Worm (Caenorhabditis elegans) whole organism, mixed stage, embryonic: ENCODE results near the gene srp-2.

ENCODE experiments used
- M03D4.4 ChIP-seq: sonication (generic microtip); optimal IDR thresholded peaks from 2 replicates; lab custom pipeline; 2017; ENCODE audit warnings: mild to moderate bottlenecking, missing genetic modification characterization, missing compliant biosample characterization
- bed-3 ChIP-seq: fragments of 200-800 bp; sonication (Bioruptor generic); optimal IDR thresholded peaks from 3 replicates; lab custom pipeline; 2018; ENCODE audit warnings: mild to moderate bottlenecking, missing genetic modification characterization, moderate library complexity, missing compliant biosample characterization
- blmp-1 ChIP-seq: fragments of 150-350 bp; optimal IDR thresholded peaks from 2 replicates; lab custom pipeline; 2014; ENCODE audit warnings: missing biosample characterization, missing genetic modification characterization
- ceh-39 ChIP-seq: fragments of 150-350 bp; optimal IDR thresholded peaks from 2 replicates; lab custom pipeline; 2014; ENCODE audit warnings: missing biosample characterization, missing genetic modification characterization
- ceh-43 ChIP-seq: fragments of 200-800 bp; sonication (Bioruptor generic); optimal IDR thresholded peaks from 2 replicates; lab custom pipeline; 2018; ENCODE audit warnings: mild to moderate bottlenecking, missing genetic modification characterization, moderate library complexity, missing compliant biosample characterization
- ceh-83 ChIP-seq: fragments of 200-800 bp; sonication (Bioruptor generic); optimal IDR thresholded peaks from 2 replicates; lab custom pipeline; 2018; ENCODE audit warnings: mild to moderate bottlenecking, missing genetic modification characterization, missing compliant biosample characterization
- ces-1 ChIP-seq: fragments of 150-350 bp; optimal IDR thresholded peaks from 2 replicates; lab custom pipeline; 2014; ENCODE audit warnings: missing biosample characterization, missing genetic modification reagents, missing genetic modification characterization
- cnd-1 ChIP-seq: fragments of 200-800 bp; sonication (Bioruptor generic); optimal IDR thresholded peaks from 2 replicates; lab custom pipeline; 2018; ENCODE audit warnings: mild to moderate bottlenecking, missing genetic modification characterization, missing compliant biosample characterization
- drap-1 ChIP-seq: fragments of 200-800 bp; sonication (Bioruptor generic); optimal IDR thresholded peaks from 3 replicates; lab custom pipeline; 2018; ENCODE audit warnings: mild to moderate bottlenecking, missing genetic modification characterization, missing compliant biosample characterization
- elt-3 ChIP-seq: fragments of 150-350 bp; optimal IDR thresholded peaks from 2 replicates; lab custom pipeline; 2014; ENCODE audit warnings: missing biosample characterization, missing genetic modification characterization
- flh-1 ChIP-seq: fragments of 200-800 bp; sonication (Bioruptor generic); optimal IDR thresholded peaks from 2 replicates; lab custom pipeline; 2018; ENCODE audit warnings: mild to moderate bottlenecking, missing genetic modification characterization, moderate library complexity, missing compliant biosample characterization
- hlh-1 ChIP-seq: fragments of 150-350 bp; optimal IDR thresholded peaks from 2 replicates; lab custom pipeline; 2014; ENCODE audit warnings: missing biosample characterization, missing genetic modification reagents, missing genetic modification characterization
- lin-32 ChIP-seq: fragments of 200-800 bp; sonication (Bioruptor generic); optimal IDR thresholded peaks from 2 replicates; lab custom pipeline; 2018; ENCODE audit warnings: mild to moderate bottlenecking, missing genetic modification characterization, missing compliant biosample characterization
- lsy-2 ChIP-seq: fragments of 150-350 bp; optimal IDR thresholded peaks from 2 replicates; lab custom pipeline; 2014; ENCODE audit warnings: missing biosample characterization, missing genetic modification characterization
- mls-2 ChIP-seq: sonication (generic microtip); optimal IDR thresholded peaks from 2 replicates; lab custom pipeline; 2016; ENCODE audit warnings: mild to moderate bottlenecking, missing genetic modification characterization, moderate library complexity, missing compliant biosample characterization
- nhr-12 ChIP-seq: fragments of 150-350 bp; optimal IDR thresholded peaks from 2 replicates; lab custom pipeline; 2014; ENCODE audit warnings: missing biosample characterization, missing genetic modification characterization
- nhr-2 ChIP-seq: fragments of 150-350 bp; optimal IDR thresholded peaks from 2 replicates; lab custom pipeline; 2014; ENCODE audit warnings: missing biosample characterization, missing genetic modification characterization
- nhr-28 ChIP-seq: fragments of 150-350 bp; optimal IDR thresholded peaks from 2 replicates; lab custom pipeline; 2014; ENCODE audit warnings: missing biosample characterization, missing genetic modification characterization
- pha-4 ChIP-seq: fragments of 150-350 bp; optimal IDR thresholded peaks from 2 replicates; lab custom pipeline; 2018; ENCODE audit warnings: missing biosample characterization, missing genetic modification reagents, missing genetic modification characterization
- sem-2 ChIP-seq: fragments of 200-800 bp; sonication (Bioruptor generic); optimal IDR thresholded peaks from 2 replicates; lab custom pipeline; 2018; ENCODE audit warnings: mild to moderate bottlenecking, missing genetic modification characterization, missing compliant biosample characterization
- snpc-4 ChIP-seq: fragments of 150-350 bp; optimal IDR thresholded peaks from 2 replicates; lab custom pipeline; 2014; ENCODE audit warnings: missing biosample characterization, missing genetic modification characterization
- sptf-1 ChIP-seq: sonication (generic microtip); optimal IDR thresholded peaks from 2 replicates; lab custom pipeline; 2017; ENCODE audit warnings: mild to moderate bottlenecking, missing genetic modification characterization, moderate library complexity, missing compliant biosample characterization
- tbx-8 ChIP-seq: fragments of 200-800 bp; sonication (Bioruptor generic); optimal IDR thresholded peaks from 2 replicates; lab custom pipeline; 2018; ENCODE audit warnings: mild to moderate bottlenecking, missing genetic modification characterization, moderate library complexity, missing compliant biosample characterization
- unc-39 ChIP-seq: fragments of 150-350 bp; optimal IDR thresholded peaks from 2 replicates; lab custom pipeline; 2014; ENCODE audit warnings: missing biosample characterization, missing genetic modification characterization
- unc-62 ChIP-seq: fragments of 150-350 bp; optimal IDR thresholded peaks from 2 replicates; lab custom pipeline; 2014; ENCODE audit warnings: missing biosample characterization, missing genetic modification reagents, missing genetic modification characterization
- zip-8 ChIP-seq: fragments of 150-350 bp; optimal IDR thresholded peaks from 2 replicates; lab custom pipeline; 2014; ENCODE audit warnings: missing biosample characterization, missing genetic modification characterization
- ztf-11 ChIP-seq: fragments of 150-350 bp; optimal IDR thresholded peaks from 2 replicates; lab custom pipeline; 2014; ENCODE audit warnings: missing biosample characterization, missing genetic modification characterization

Gene srp-2

DNA sequence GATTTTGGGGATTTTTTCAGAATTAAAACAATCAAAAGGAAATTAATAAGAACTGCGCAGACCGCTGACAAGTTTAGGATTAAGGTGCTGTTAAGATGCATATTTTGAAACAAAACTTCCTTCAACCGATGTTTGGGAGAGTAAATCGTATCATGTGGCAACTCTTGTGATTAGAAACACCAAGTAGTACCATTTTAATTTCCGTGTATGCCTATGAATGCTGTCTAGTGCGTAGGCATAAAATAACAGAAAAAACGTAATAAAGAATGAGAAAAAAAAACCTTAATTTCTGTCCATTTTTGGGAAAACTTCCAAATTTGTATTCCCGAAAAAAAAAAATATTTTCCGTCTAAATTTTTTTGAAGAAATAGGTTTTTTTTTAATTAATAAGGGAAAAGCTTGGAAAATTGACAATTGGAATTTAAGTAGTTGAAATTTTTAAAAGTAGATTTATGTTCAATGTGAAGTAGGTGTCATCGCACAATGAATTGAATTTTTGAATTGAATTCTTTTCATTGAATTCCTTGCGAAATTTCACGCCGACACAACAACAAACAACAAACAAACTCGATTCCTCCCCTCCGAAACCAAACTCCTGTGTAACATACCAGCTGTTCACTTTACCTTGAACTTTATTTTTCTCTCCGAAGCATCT is 9.6 kb upstream of the srp-2 start, which contains the start of the genes str-262 and srp-1:
TSS of gene str-262 (minus strand) at position 101 of the 655 bp plus-strand sequence.
TSS of gene srp-1 (plus strand) at position 605 of the 655 bp plus-strand sequence.
- no peak for TF ChIP-seq ceh-43 (GFP tag; lab: Kevin White, UChicago)
- TF ChIP-seq hlh-1 (tag; lab: Kevin White, UChicago): peak; percentile 71
- no peak for TF ChIP-seq cnd-1 (tag; lab: Kevin White, UChicago)

DNA sequence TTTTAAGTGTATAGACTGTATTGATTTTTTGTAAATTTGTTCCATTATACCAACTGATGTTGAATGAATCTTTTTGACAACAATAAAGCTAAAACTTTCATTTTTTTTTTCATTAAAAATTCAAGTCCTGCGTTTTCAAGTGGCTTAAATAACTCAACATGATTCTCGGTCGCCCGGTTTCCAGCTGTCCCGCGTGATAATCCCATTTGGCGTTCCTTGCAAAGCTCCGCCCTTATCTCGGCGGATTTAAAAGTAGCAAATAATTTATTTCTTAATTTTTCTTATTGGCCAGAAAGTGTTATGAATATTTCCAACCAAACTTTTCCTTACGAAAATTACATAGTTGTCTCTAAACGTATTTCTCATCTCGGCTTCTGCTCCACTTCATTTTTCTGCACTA is 6.3 kb upstream of the srp-2 start, which contains the start of gene str-20:
TSS of gene str-20 (plus strand) at position 301 of the 400 bp plus-strand sequence.
- TF ChIP-seq ces-1 (no peak), nhr-28 (tag; lab: Kevin White, UChicago) (no peak), mls-2 (no peak), ceh-39 (tag; lab: Kevin White, UChicago) (no peak), tbx-8 (GFP tag; lab: Kevin White, UChicago) (no peak), unc-39 (tag; lab: Kevin White, UChicago) (no peak), lsy-2 (tag; lab: Kevin White, UChicago) (no peak), ceh-83 (no peak), ceh-43 (GFP tag; lab: Kevin White, UChicago) (no peak), drap-1 (GFP tag; lab: Kevin White, UChicago) (no peak), bed-3 (GFP tag; lab: Kevin White, UChicago) (no peak), nhr-2 (no peak), pha-4 (tag; lab: Kevin White, UChicago) (no peak), nhr-12 (no peak), flh-1 (GFP tag; lab: Kevin White, UChicago) (no peak), unc-62 (no peak), snpc-4 (tag; lab: Kevin White, UChicago) (no peak), M03D4.4 (tag; lab: Kevin White, UChicago) (no peak)
- TF ChIP-seq, all 35 proteins: peak for 0

DNA sequence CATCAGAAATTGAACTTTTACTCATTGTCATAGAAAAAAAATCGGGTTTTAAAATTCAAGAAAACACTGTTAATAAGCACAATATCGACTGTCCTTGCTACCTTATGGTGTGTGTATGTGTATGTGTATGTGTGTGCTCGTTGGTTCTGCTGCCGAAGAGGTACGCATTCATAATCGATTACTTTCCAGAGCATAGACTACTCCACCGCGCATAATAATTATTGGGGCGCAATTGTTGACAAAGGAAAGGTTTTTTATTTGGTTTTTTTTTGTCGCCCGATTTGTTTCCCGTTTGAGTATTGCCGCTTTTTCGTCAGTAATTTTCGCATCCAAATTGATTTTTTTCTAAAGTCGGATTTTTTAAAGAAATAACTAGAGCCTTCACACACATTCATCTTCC is 1.2 kb upstream of the srp-2 start, which contains the start of gene C05E4.15:
TSS of gene C05E4.15 (minus strand) at position 101 of the 400 bp plus-strand sequence.
- TF ChIP-seq tbx-8 (GFP tag; lab: Kevin White, UChicago): no peak
- TF ChIP-seq unc-62: no peak
- no peak for TF ChIP-seq snpc-4 (tag; lab: Kevin White, UChicago)
- no peak for TF ChIP-seq ztf-11 (tag; lab: Kevin White, UChicago)
- TF ChIP-seq pha-4 (tag; lab: Kevin White, UChicago): no peak
- TF ChIP-seq sem-2: no peak
- no peak for TF ChIP-seq elt-3
- TF ChIP-seq unc-39 (tag; lab: Kevin White, UChicago): no peak

DNA sequence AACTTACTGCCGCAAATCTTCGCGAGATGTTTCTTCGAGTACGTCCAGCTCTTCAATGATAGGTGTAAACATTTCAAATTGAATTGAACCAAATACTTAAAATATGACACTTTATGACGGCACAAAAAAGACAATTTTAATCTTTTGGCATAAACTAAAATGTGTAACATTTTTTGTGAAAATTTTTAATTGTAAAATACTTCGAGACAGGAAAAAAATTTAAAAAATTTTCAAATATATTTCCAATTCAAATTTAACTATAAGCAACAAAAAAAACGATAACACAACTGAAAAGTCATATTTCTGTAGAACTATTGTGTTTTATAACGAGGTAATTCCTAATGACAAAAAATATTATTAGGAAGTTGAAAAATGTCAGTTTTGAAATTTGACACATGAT is 558 bp upstream of the srp-2 start, which contains the start of gene C05E4.12:
TSS of gene C05E4.12 (minus strand) at position 101 of the 400 bp plus-strand sequence.
- no peak for TF ChIP-seq nhr-2
- no peak for TF ChIP-seq bed-3 (GFP tag; lab: Kevin White, UChicago)
- no peak for TF ChIP-seq lin-32
- no peak for TF ChIP-seq hlh-1 (tag; lab: Kevin White, UChicago)
- no peak for TF ChIP-seq ceh-39 (tag; lab: Kevin White, UChicago)
- no peak for TF ChIP-seq ztf-11 (tag; lab: Kevin White, UChicago)
- no peak for TF ChIP-seq zip-8 (tag; lab: Kevin White, UChicago)
- no peak for TF ChIP-seq unc-39 (tag; lab: Kevin White, UChicago)
- no peak for TF ChIP-seq sem-2
- no peak for TF ChIP-seq sptf-1
- no peak for TF ChIP-seq drap-1 (GFP tag; lab: Kevin White, UChicago)
- no peak for TF ChIP-seq lsy-2 (tag; lab: Kevin White, UChicago)
- no peak for TF ChIP-seq blmp-1
- TF ChIP-seq ceh-43 (GFP tag; lab: Kevin White, UChicago): no peak

DNA sequence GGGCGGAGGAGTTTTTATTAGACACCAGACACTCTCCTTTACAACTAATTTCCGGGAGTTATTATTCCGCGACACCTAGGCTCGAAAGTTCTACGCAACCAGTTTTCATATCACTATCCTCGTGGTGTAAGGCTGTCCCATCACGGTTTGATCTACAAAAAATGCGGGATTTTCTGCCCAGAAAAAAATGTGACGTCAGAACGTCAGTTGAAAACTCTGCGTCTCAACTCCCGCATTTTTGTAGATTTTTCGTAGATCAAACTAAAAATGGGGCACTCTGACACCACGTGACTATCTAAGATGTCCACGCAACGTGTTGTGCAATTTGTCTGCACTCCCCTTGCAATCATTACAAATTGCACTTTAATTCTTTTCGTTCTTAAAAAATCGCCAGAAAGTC is 2.3 kb downstream of the srp-2 start, which contains the start of gene str-238:
TSS of gene str-238 (plus strand) at position 301 of the 400 bp plus-strand sequence.
- TF ChIP-seq mls-2 (no peak), ztf-11 (tag; lab: Kevin White, UChicago) (no peak), lsy-2 (tag; lab: Kevin White, UChicago) (no peak), tbx-8 (GFP tag; lab: Kevin White, UChicago) (no peak), ceh-83 (no peak), cnd-1 (tag; lab: Kevin White, UChicago) (no peak), ces-1 (no peak), nhr-2 (no peak), elt-3 (no peak), ceh-39 (tag; lab: Kevin White, UChicago) (no peak), flh-1 (GFP tag; lab: Kevin White, UChicago) (no peak)

DNA sequence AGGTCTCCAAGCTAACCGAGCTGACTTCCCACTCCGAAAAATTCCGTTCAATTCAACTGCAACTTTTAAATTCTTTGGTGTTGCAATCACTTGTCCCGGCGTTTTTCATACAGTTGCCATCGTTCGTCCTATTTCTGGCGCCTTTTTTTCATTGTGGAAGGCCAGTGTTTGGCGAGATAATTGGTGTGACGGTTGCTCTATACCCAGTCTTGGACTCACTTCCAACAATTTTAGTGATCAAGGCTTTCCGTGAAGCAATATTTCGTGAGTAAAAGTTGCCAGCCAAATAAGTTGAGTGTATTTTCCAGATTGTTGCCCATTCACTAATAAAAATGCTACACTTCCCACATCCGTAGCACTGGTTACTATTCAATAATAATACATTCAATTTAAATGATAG is 9.8 kb downstream of the srp-2 start:
- TF ChIP-seq ces-1 (no peak), flh-1 (GFP tag; lab: Kevin White, UChicago) (no peak), lsy-2 (tag; lab: Kevin White, UChicago) (no peak), zip-8 (tag; lab: Kevin White, UChicago) (no peak), snpc-4 (tag; lab: Kevin White, UChicago) (no peak), cnd-1 (tag; lab: Kevin White, UChicago) (no peak), ceh-43 (GFP tag; lab: Kevin White, UChicago) (no peak), ceh-39 (tag; lab: Kevin White, UChicago) (no peak), drap-1 (GFP tag; lab: Kevin White, UChicago) (no peak)
- TF ChIP-seq, all 35 proteins: peak for 0
